Fruit fly (Drosophila melanogaster) whole organism, adult: ENCODE measurements around the gene CG12541.

Experiments
- CG11617 ChIP-seq: fragments of 200-800 bp; sonication (Bioruptor generic); optimal IDR thresholded peaks from 2 replicates; lab custom pipeline; 2017; ENCODE audit warnings: mild to moderate bottlenecking, missing biosample characterization, missing genetic modification reagents, missing genetic modification characterization
- CG1620 ChIP-seq: fragments of 200-800 bp; sonication (Bioruptor generic); optimal IDR thresholded peaks from 2 replicates; lab custom pipeline; 2016; ENCODE audit warnings: missing biosample characterization, missing genetic modification characterization
- CG33017 ChIP-seq: fragments of 200-800 bp; sonication (Bioruptor generic); optimal IDR thresholded peaks from 2 replicates; lab custom pipeline; 2018; ENCODE audit warnings: missing biosample characterization, mild to moderate bottlenecking, missing genetic modification characterization, moderate library complexity
- CG5204 ChIP-seq: fragments of 200-800 bp; sonication (Bioruptor generic); optimal IDR thresholded peaks from 2 replicates; lab custom pipeline; 2016; ENCODE audit warnings: missing biosample characterization, missing genetic modification characterization
- CG7045 ChIP-seq: fragments of 200-800 bp; sonication (Bioruptor generic); optimal IDR thresholded peaks from 2 replicates; lab custom pipeline; 2017; ENCODE audit warnings: missing biosample characterization, mild to moderate bottlenecking, missing genetic modification characterization
- CG7101 ChIP-seq: fragments of 200-800 bp; sonication (Bioruptor generic); optimal IDR thresholded peaks from 2 replicates; lab custom pipeline; 2018; ENCODE audit warnings: missing biosample characterization, mild to moderate bottlenecking, missing genetic modification characterization, moderate library complexity
- Clk ChIP-seq: fragments of 200-800 bp; sonication (Bioruptor generic); optimal IDR thresholded peaks from 2 replicates; lab custom pipeline; 2017; ENCODE audit warnings: missing biosample characterization, missing genetic modification characterization
- Crg-1 ChIP-seq: fragments of 200-800 bp; sonication (Bioruptor generic); optimal IDR thresholded peaks from 2 replicates; lab custom pipeline; 2016; ENCODE audit warnings: missing biosample characterization, missing genetic modification characterization
- bab1 ChIP-seq: fragments of 200-800 bp; sonication (Bioruptor generic); optimal IDR thresholded peaks from 3 replicates; lab custom pipeline; 2019; ENCODE audit warnings: missing biosample characterization, mild to moderate bottlenecking, missing genetic modification characterization, moderate library complexity
- cic ChIP-seq: fragments of 200-800 bp; sonication (Bioruptor generic); optimal IDR thresholded peaks from 2 replicates; lab custom pipeline; 2017; ENCODE audit warnings: missing biosample characterization, mild to moderate bottlenecking, missing genetic modification characterization, moderate library complexity
- pad ChIP-seq: fragments of 200-800 bp; sonication (Bioruptor generic); optimal IDR thresholded peaks from 3 replicates; lab custom pipeline; 2017; ENCODE audit warnings: missing biosample characterization, missing genetic modification characterization, mild to moderate bottlenecking, moderate library complexity, missing genetic modification reagents
- tj ChIP-seq: fragments of 200-800 bp; sonication (Bioruptor generic); optimal IDR thresholded peaks from 3 replicates; lab custom pipeline; 2017; ENCODE audit warnings: missing biosample characterization, mild to moderate bottlenecking, missing genetic modification characterization, moderate library complexity
- toe ChIP-seq: fragments of 200-800 bp; sonication (Bioruptor generic); optimal IDR thresholded peaks from 2 replicates; lab custom pipeline; 2016; ENCODE audit warnings: missing biosample characterization, missing genetic modification characterization

DNA sequence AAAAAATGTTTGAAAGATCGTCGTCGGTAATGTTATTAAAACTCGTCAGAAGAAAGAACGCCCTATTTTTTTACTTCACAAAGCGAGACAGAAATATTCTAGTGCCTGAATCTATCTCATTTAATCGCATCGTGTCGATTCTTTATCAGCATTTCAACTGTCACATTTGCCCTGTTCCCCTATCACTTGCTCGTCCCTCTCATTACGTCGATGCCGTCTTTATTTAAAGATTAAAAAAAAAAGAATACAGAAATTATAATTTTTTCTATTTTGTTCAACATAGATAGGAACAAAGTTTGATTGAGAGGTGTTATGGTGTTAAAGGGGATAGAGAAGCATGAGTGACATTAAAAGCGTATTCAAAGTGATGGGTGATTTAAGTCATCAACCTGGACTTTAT lies 77.8 kb downstream of the CG12541 start:
- TF ChIP-seq CG5204 (GFP tag; lab: Kevin White, UChicago) (no peak), cic (GFP tag; lab: Kevin White, UChicago) (no peak), CG11617 (GFP tag; lab: Kevin White, UChicago) (no peak), Crg-1 (no peak), pad (GFP tag; lab: Kevin White, UChicago) (no peak), toe (GFP tag; lab: Kevin White, UChicago) (no peak), CG7101 (tag; lab: Kevin White, UChicago) (no peak), Clk (no peak), tj (GFP tag; lab: Kevin White, UChicago) (no peak), bab1 (GFP tag; lab: Kevin White, UChicago) (no peak), CG7045 (GFP tag; lab: Kevin White, UChicago) (no peak), CG33017 (tag; lab: Kevin White, UChicago) (no peak), CG1620 (no peak)
